Worm (Caenorhabditis elegans) whole organism, mixed stage, embryonic: Measurements from ENCODE around the gene D1046.2.

Source experiments
- bed-3 ChIP-seq: fragments of 200-800 bp; sonication (Bioruptor generic); optimal IDR thresholded peaks from 3 replicates; lab custom pipeline; 2018; ENCODE audit warnings: mild to moderate bottlenecking, missing genetic modification characterization, moderate library complexity, missing compliant biosample characterization
- blmp-1 ChIP-seq: fragments of 150-350 bp; optimal IDR thresholded peaks from 2 replicates; lab custom pipeline; 2014; ENCODE audit warnings: missing biosample characterization, missing genetic modification characterization
- ceh-39 ChIP-seq: fragments of 150-350 bp; optimal IDR thresholded peaks from 2 replicates; lab custom pipeline; 2014; ENCODE audit warnings: missing biosample characterization, missing genetic modification characterization
- ceh-83 ChIP-seq: fragments of 200-800 bp; sonication (Bioruptor generic); optimal IDR thresholded peaks from 2 replicates; lab custom pipeline; 2018; ENCODE audit warnings: mild to moderate bottlenecking, missing genetic modification characterization, missing compliant biosample characterization
- drap-1 ChIP-seq: fragments of 200-800 bp; sonication (Bioruptor generic); optimal IDR thresholded peaks from 3 replicates; lab custom pipeline; 2018; ENCODE audit warnings: mild to moderate bottlenecking, missing genetic modification characterization, missing compliant biosample characterization
- ham-2 ChIP-seq: fragments of 200-800 bp; sonication (Bioruptor generic); optimal IDR thresholded peaks from 2 replicates; lab custom pipeline; 2018; ENCODE audit warnings: mild to moderate bottlenecking, missing genetic modification characterization, missing compliant biosample characterization
- lin-32 ChIP-seq: fragments of 200-800 bp; sonication (Bioruptor generic); optimal IDR thresholded peaks from 2 replicates; lab custom pipeline; 2018; ENCODE audit warnings: mild to moderate bottlenecking, missing genetic modification characterization, missing compliant biosample characterization
- mab-5 ChIP-seq: fragments of 150-350 bp; optimal IDR thresholded peaks from 2 replicates; lab custom pipeline; 2014; ENCODE audit warnings: missing biosample characterization, missing genetic modification characterization
- mls-2 ChIP-seq: sonication (generic microtip); optimal IDR thresholded peaks from 2 replicates; lab custom pipeline; 2016; ENCODE audit warnings: mild to moderate bottlenecking, missing genetic modification characterization, moderate library complexity, missing compliant biosample characterization
- nhr-237 ChIP-seq: fragments of 150-350 bp; optimal IDR thresholded peaks from 2 replicates; lab custom pipeline; 2014; ENCODE audit warnings: missing biosample characterization, missing genetic modification characterization
- pha-4 ChIP-seq: fragments of 150-350 bp; optimal IDR thresholded peaks from 2 replicates; lab custom pipeline; 2018; ENCODE audit warnings: missing biosample characterization, missing genetic modification reagents, missing genetic modification characterization
- unc-120 ChIP-seq: sonication (generic microtip); optimal IDR thresholded peaks from 2 replicates; lab custom pipeline; 2017; ENCODE audit warnings: missing genetic modification characterization, missing compliant biosample characterization; ENCODE audit not compliant: poor library complexity, severe bottlenecking
- unc-39 ChIP-seq: fragments of 150-350 bp; optimal IDR thresholded peaks from 2 replicates; lab custom pipeline; 2014; ENCODE audit warnings: missing biosample characterization, missing genetic modification characterization
- zip-8 ChIP-seq: fragments of 150-350 bp; optimal IDR thresholded peaks from 2 replicates; lab custom pipeline; 2014; ENCODE audit warnings: missing biosample characterization, missing genetic modification characterization

Gene D1046.2

DNA sequence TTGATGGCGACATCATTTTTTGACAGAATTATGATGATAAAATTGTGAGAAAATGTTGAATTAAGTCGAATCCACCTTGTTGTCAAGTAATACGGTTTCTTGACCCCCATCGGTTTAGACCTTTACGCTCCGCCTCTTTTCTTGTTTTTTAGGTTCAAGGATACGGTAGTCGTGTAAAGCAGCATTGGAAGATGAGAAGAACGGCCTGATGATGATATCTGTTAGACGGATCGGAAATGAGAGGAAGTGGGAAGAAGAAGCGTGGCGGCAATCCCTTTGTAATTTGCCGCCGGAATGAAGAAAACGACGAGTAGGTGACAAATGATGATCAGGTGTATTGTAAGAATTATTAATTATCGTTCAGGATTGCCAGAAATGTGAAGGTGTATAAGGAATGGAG lies 46.1 kb downstream of the D1046.2 start, which contains the start of gene npax-4:
Gene npax-4, minus strand, starts transcription at position 101 of the 400 bp plus-strand sequence.
- no peak for TF ChIP-seq pha-4 (tag; lab: Kevin White, UChicago)
- TF ChIP-seq ham-2 (GFP tag; lab: Kevin White, UChicago) = no peak
- TF ChIP-seq ceh-39 (tag; lab: Kevin White, UChicago) = no peak
- no peak for TF ChIP-seq drap-1 (GFP tag; lab: Kevin White, UChicago)
- no peak for TF ChIP-seq bed-3
- no peak for TF ChIP-seq lin-32 (GFP tag; lab: Kevin White, UChicago)
- no peak for TF ChIP-seq zip-8 (tag; lab: Kevin White, UChicago)
- TF ChIP-seq nhr-237 (tag; lab: Kevin White, UChicago) = no peak
- no peak for TF ChIP-seq unc-120 (tag; lab: Kevin White, UChicago)
- TF ChIP-seq mab-5 (tag; lab: Kevin White, UChicago) = no peak
- TF ChIP-seq blmp-1 = no peak
- no peak for TF ChIP-seq unc-39
- no peak for TF ChIP-seq ceh-83
- no peak for TF ChIP-seq mls-2 (tag; lab: Kevin White, UChicago)
